Fruit fly (Drosophila melanogaster): ENCODE data around the gene CG42331.

DNA sequence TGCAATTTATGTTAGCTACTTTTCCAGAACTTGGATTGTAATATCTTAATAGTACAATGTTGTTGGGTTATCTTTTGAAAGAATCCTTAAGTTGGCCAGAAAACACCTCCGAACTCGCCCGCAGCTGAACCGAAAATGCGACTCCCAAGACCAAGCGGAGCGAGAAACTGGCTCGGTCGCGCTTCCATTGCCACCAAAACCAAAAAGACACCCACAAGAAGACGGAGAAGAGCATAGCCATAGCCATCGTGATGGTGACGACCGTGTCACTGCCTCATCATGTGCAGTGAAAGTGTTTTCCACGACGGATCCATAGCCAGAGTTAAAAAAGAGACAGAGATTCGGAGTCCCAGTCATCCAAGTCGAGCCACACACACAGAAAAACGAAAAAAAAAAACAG is 18.1 kb downstream of the CG42331 start, which contains the start of gene CG13634:
- no peak for TF ChIP-seq psq (optimal IDR thresholded peaks at IDR 0.05)
- TF ChIP-seq Dll (optimal IDR thresholded peaks at IDR 0.05), result no peak
- no peak for TF ChIP-seq pan (optimal IDR thresholded peaks at IDR 0.05)
- no peak for TF ChIP-seq usp (GFP tag; optimal IDR thresholded peaks at IDR 0.05)
